Worm (Caenorhabditis elegans): Measurements from ENCODE around the gene dod-21.

- no peak for TF ChIP-seq fkh-3 (tag; optimal IDR thresholded peaks at IDR 0.05)
- TF ChIP-seq hrde-1 (tag; optimal IDR thresholded peaks at IDR 0.05; ENCODE audit: borderline replicate concordance) = no peak
- TF ChIP-seq ekl-4 (GFP tag; IDR thresholded peaks at IDR 0.05) = no peak
- TF ChIP-seq madf-8 (GFP tag; conservative IDR thresholded peaks at IDR 0.05) = no peak
- TF ChIP-seq ztf-28 (GFP tag; IDR thresholded peaks at IDR 0.05) = no peak
- TF ChIP-seq unc-62 (GFP tag; optimal IDR thresholded peaks at IDR 0.05) = no peak
- TF ChIP-seq mxl-1 (tag; optimal IDR thresholded peaks at IDR 0.05) = no peak
- no peak for TF ChIP-seq ama-1 (optimal IDR thresholded peaks at IDR 0.05)
- TF ChIP-seq ama-1 (GFP tag; optimal IDR thresholded peaks at IDR 0.05) = no peak
- no peak for TF ChIP-seq B0019.2 (GFP tag; conservative IDR thresholded peaks at IDR 0.05)
- no peak for TF ChIP-seq hmg-1.2 (GFP tag; IDR thresholded peaks at IDR 0.05)
- TF ChIP-seq nhr-179 (tag; optimal IDR thresholded peaks at IDR 0.05) = no peak
- TF ChIP-seq atf-7 (tag; optimal IDR thresholded peaks at IDR 0.05) = no peak
- no peak for TF ChIP-seq zim-3 (tag; optimal IDR thresholded peaks at IDR 0.05)
Measured at ce11 chrIV:12985961-12986360, 49.4 kb downstream of the dod-21 start, which contains the start of gene K10D11.3.
